Worm (Caenorhabditis elegans): ENCODE results near the gene F58H1.5.

Gene F58H1.5

ce11 chrV:11982309-11982708, 24.1 kb downstream of the F58H1.5 start, which contains the start of gene rpt-1 (continued):
- TF ChIP-seq mxl-1 (tag; optimal IDR thresholded peaks at IDR 0.05) (no peak), snpc-4 (GFP tag; optimal IDR thresholded peaks at IDR 0.05) (no peak), snpc-4 (tag; optimal IDR thresholded peaks at IDR 0.05) (peak; percentile 53 to 85 (median 81)), cebp-1 (GFP tag; IDR thresholded peaks at IDR 0.05) (no peak), cebp-1 (tag; optimal IDR thresholded peaks at IDR 0.05) (peak; percentile 31), attf-6 (GFP tag; IDR thresholded peaks at IDR 0.05) (no peak), ceh-100 (GFP tag; IDR thresholded peaks at IDR 0.05) (peak; percentile 68), ceh-79 (tag; optimal IDR thresholded peaks at IDR 0.05) (no peak), madf-3 (GFP tag; IDR thresholded peaks at IDR 0.05) (peak; percentile 98), lin-40 (tag; optimal IDR thresholded peaks at IDR 0.05) (peak; percentile 16), lin-35 (GFP tag; optimal IDR thresholded peaks at IDR 0.05) (peak in 1 of 3 experiments; percentile 62), lin-54 (GFP tag; optimal IDR thresholded peaks at IDR 0.05) (peak; percentile 68), ceh-58 (GFP tag; IDR thresholded peaks at IDR 0.05) (no peak), dpl-1 (GFP tag; optimal IDR thresholded peaks at IDR 0.05) (peak; percentile 67), lag-1 (GFP tag; IDR thresholded peaks at IDR 0.05) (no peak), Y53G8AR.9 (GFP tag; conservative IDR thresholded peaks at IDR 0.05) (no peak), tbp1 (GFP tag; optimal IDR thresholded peaks at IDR 0.05) (peak; percentile 23), rpc-1 (optimal IDR thresholded peaks at IDR 0.05) (no peak), rpc-1 (tag; optimal IDR thresholded peaks at IDR 0.05) (no peak), unc-62 (GFP tag; optimal IDR thresholded peaks at IDR 0.05) (no peak), snpc-1.1 (tag; optimal IDR thresholded peaks at IDR 0.05; ENCODE audit: insufficient read depth) (peak; percentile 50), let-607 (tag; optimal IDR thresholded peaks at IDR 0.05) (no peak), F33H1.4 (GFP tag; IDR thresholded peaks at IDR 0.05) (0 out of 2 replicates have a peak, but pooled peaks have one; percentile 19), ztf-6 (GFP tag; IDR thresholded peaks at IDR 0.05) (no peak), B0035.1 (tag; optimal IDR thresholded peaks at IDR 0.05) (no peak)

- TF ChIP-seq madf-3 (GFP tag; IDR thresholded peaks at IDR 0.05) = no peak
- TF ChIP-seq sdz-38 (tag; optimal IDR thresholded peaks at IDR 0.05) = no peak
- no peak for TF ChIP-seq F55B11.4 (tag; optimal IDR thresholded peaks at IDR 0.05; ENCODE audit: borderline replicate concordance, insufficient read depth)
- TF ChIP-seq tlf-1 (GFP tag; optimal IDR thresholded peaks at IDR 0.05) = no peak
- TF ChIP-seq unc-62 (GFP tag; optimal IDR thresholded peaks at IDR 0.05) = no peak
- no peak for TF ChIP-seq madf-10 (tag; optimal IDR thresholded peaks at IDR 0.05)
- no peak for TF ChIP-seq aptf-2 (GFP tag; conservative IDR thresholded peaks at IDR 0.05)
- no peak for TF ChIP-seq Y53G8AR.9 (GFP tag; conservative IDR thresholded peaks at IDR 0.05)
- TF ChIP-seq aptf-3 (GFP tag; IDR thresholded peaks at IDR 0.05) = no peak
- TF ChIP-seq lin-40 (tag; optimal IDR thresholded peaks at IDR 0.05) = no peak
- TF ChIP-seq snpc-1.1 (tag; optimal IDR thresholded peaks at IDR 0.05; ENCODE audit: insufficient read depth) = no peak
- TF ChIP-seq C17E4.6 (GFP tag; IDR thresholded peaks at IDR 0.05) = no peak
- TF ChIP-seq F22D6.2 (tag; optimal IDR thresholded peaks at IDR 0.05) = no peak
- no peak for TF ChIP-seq lir-1 (GFP tag; conservative IDR thresholded peaks at IDR 0.05)
- TF ChIP-seq K11D2.4 (GFP tag; IDR thresholded peaks at IDR 0.05) = no peak
- TF ChIP-seq F49E8.2 (tag; optimal IDR thresholded peaks at IDR 0.05; ENCODE audit: insufficient read depth) = no peak
- TF ChIP-seq chd-7 (tag; optimal IDR thresholded peaks at IDR 0.05) = no peak
- no peak for TF ChIP-seq T07F8.4 (tag; optimal IDR thresholded peaks at IDR 0.05)
These were observed 27.2 kb downstream of the F58H1.5 start, which contains the start of gene mans-2 for ce11 chrV:11985384-11985783. mans-2 (minus strand) TSS chrV:11985484.
